2 worm cellular contexts compared by ENCODE assay signal in genomic region chrIV:12741438-12741837, ce11.
A peak's percentile ranks its signal among the peaks of the same experiment; 100 is the strongest.
TF ChIP-seq lines count a peak whose summit lies in the region.

Gene T23F6.5, minus strand, starts transcription at chrIV:12741538.

TF ChIP-seq in whole organism, L1 larva, 84 proteins besides CTCF, POLR2A, EP300 and RAD21:
- TF ChIP-seq C34B4.2 (tag; optimal IDR thresholded peaks at IDR 0.05; lab: Kevin White, UChicago) (no peak), unc-30 (tag; optimal IDR thresholded peaks at IDR 0.05; lab: Kevin White, UChicago) (no peak), hlh-17 (GFP tag; optimal IDR thresholded peaks at IDR 0.05; lab: Kevin White, UChicago; ENCODE audit: borderline replicate concordance) (no peak), ceh-82 (tag; optimal IDR thresholded peaks at IDR 0.05; lab: Kevin White, UChicago) (no peak), blmp-1 (tag; optimal IDR thresholded peaks at IDR 0.05; lab: Kevin White, UChicago) (peak; percentile 77)
TF ChIP-seq in whole organism, L1 larva: peak in this region for 1.

TF ChIP-seq in whole organism, mixed stage, embryonic, 35 proteins besides CTCF, POLR2A, EP300 and RAD21:
- TF ChIP-seq blmp-1 (tag; optimal IDR thresholded peaks at IDR 0.05; lab: Kevin White, UChicago) (peak; percentile 29), cnd-1 (tag; optimal IDR thresholded peaks at IDR 0.05; lab: Kevin White, UChicago) (no peak), mab-5 (tag; optimal IDR thresholded peaks at IDR 0.05; lab: Kevin White, UChicago) (no peak)
TF ChIP-seq in whole organism, mixed stage, embryonic: peak in this region for 1.

Comparison
In these comparisons a context has a peak if more than half of its experiments do, and no peak if none do; other contexts are left out.
1. Of the 14 proteins assayed by ChIP-seq in both whole organism, L1 larva and whole organism, mixed stage, embryonic: peak only in whole organism, L1 larva: none; only in whole organism, mixed stage, embryonic: none; in both: blmp-1; in neither: 13.